Fruit fly (Drosophila melanogaster) whole organism, embryonic: ENCODE results near the gene CG6330.

ENCODE experiments used
- Atf3 ChIP-seq: fragments of 200-800 bp; sonication (Bioruptor generic); optimal IDR thresholded peaks from 3 replicates; lab custom pipeline; 2016; ENCODE audit warnings: missing biosample characterization, missing genetic modification characterization
- Blimp-1 ChIP-seq: fragments of 200-800 bp; sonication (Bioruptor generic); optimal IDR thresholded peaks from 3 replicates; lab custom pipeline; 2018; ENCODE audit warnings: missing biosample characterization, missing genetic modification characterization, mild to moderate bottlenecking, moderate library complexity, missing genetic modification reagents
- CG12659 ChIP-seq: fragments of 200-800 bp; sonication (Bioruptor generic); optimal IDR thresholded peaks from 3 replicates; lab custom pipeline; 2017; ENCODE audit warnings: mild to moderate bottlenecking, missing biosample characterization, missing genetic modification reagents, missing genetic modification characterization
- CG13296 ChIP-seq: fragments of 200-800 bp; sonication (Bioruptor generic); optimal IDR thresholded peaks from 3 replicates; lab custom pipeline; 2018; ENCODE audit warnings: missing biosample characterization, mild to moderate bottlenecking, missing genetic modification characterization
- CG15011 ChIP-seq: fragments of 200-800 bp; sonication (Bioruptor generic); optimal IDR thresholded peaks from 3 replicates; lab custom pipeline; 2018; ENCODE audit warnings: missing biosample characterization, mild to moderate bottlenecking, missing genetic modification characterization
- CG1603 ChIP-seq: fragments of 200-800 bp; sonication (Bioruptor generic); optimal IDR thresholded peaks from 2 replicates; lab custom pipeline; 2019; ENCODE audit warnings: missing biosample characterization, mild to moderate bottlenecking, missing genetic modification characterization, moderate library complexity
- CG16815 ChIP-seq: fragments of 200-800 bp; sonication (Bioruptor generic); optimal IDR thresholded peaks from 3 replicates; lab custom pipeline; 2017; ENCODE audit warnings: missing biosample characterization, mild to moderate bottlenecking, missing genetic modification characterization
- CG16863 ChIP-seq: fragments of 200-800 bp; sonication (Bioruptor generic); optimal IDR thresholded peaks from 3 replicates; lab custom pipeline; 2016; ENCODE audit warnings: missing biosample characterization, missing genetic modification characterization
- CG17361 ChIP-seq: fragments of 200-800 bp; sonication (Bioruptor generic); IDR thresholded peaks from 3 replicates; pipeline ENCODE4 v1.3.6; 2022; ENCODE audit warnings: missing biosample characterization, missing genetic modification characterization
- CG2875 ChIP-seq: fragments of 200-800 bp; sonication (Bioruptor generic); optimal IDR thresholded peaks from 2 replicates; lab custom pipeline; 2017; ENCODE audit warnings: missing biosample characterization, mild to moderate bottlenecking, missing genetic modification characterization, missing genetic modification reagents
- CG31388 ChIP-seq: fragments of 200-800 bp; sonication (Bioruptor generic); optimal IDR thresholded peaks from 2 replicates; lab custom pipeline; 2016; ENCODE audit warnings: missing biosample characterization, missing genetic modification characterization
- CG31441 ChIP-seq: fragments of 200-800 bp; sonication (Bioruptor generic); IDR thresholded peaks from 2 replicates; pipeline ENCODE4 v1.3.6; 2022; ENCODE audit warnings: missing biosample characterization, missing genetic modification characterization
- CG32767 ChIP-seq: fragments of 200-800 bp; sonication (Bioruptor generic); IDR thresholded peaks from 2 replicates; pipeline ENCODE4 v1.3.6; 2022; ENCODE audit warnings: missing biosample characterization, missing genetic modification characterization
- CG4282 ChIP-seq: fragments of 200-800 bp; sonication (Bioruptor generic); optimal IDR thresholded peaks from 2 replicates; lab custom pipeline; 2016; ENCODE audit warnings: missing biosample characterization, missing genetic modification characterization
- CG4328 ChIP-seq: fragments of 200-800 bp; sonication (Bioruptor generic); optimal IDR thresholded peaks from 3 replicates; lab custom pipeline; 2017; ENCODE audit warnings: missing biosample characterization, missing genetic modification reagents, missing genetic modification characterization
- CG4820 ChIP-seq: fragments of 200-800 bp; sonication (Bioruptor generic); optimal IDR thresholded peaks from 3 replicates; lab custom pipeline; 2016; ENCODE audit warnings: missing biosample characterization, missing genetic modification characterization
- CG6683 ChIP-seq: fragments of 200-800 bp; sonication (Bioruptor generic); optimal IDR thresholded peaks from 2 replicates; lab custom pipeline; 2017; ENCODE audit warnings: missing biosample characterization, mild to moderate bottlenecking, missing genetic modification characterization, missing genetic modification reagents
- CG7928 ChIP-seq: fragments of 200-800 bp; sonication (Bioruptor generic); optimal IDR thresholded peaks from 2 replicates; lab custom pipeline; 2017; ENCODE audit warnings: missing biosample characterization, mild to moderate bottlenecking, missing genetic modification characterization
- CG8388 ChIP-seq: fragments of 200-800 bp; sonication (Bioruptor generic); optimal IDR thresholded peaks from 2 replicates; lab custom pipeline; 2019; ENCODE audit warnings: missing biosample characterization, mild to moderate bottlenecking, missing genetic modification characterization, moderate library complexity
- CG9817 ChIP-seq: fragments of 200-800 bp; sonication (Bioruptor generic); optimal IDR thresholded peaks from 2 replicates; lab custom pipeline; 2018; ENCODE audit warnings: missing biosample characterization, mild to moderate bottlenecking, missing genetic modification characterization, moderate library complexity
- D ChIP-seq, 2 experiments: fragments of 200-800 bp in 1 of 2; fragments of >200 bp in 1 of 2; sonication (Bioruptor generic) in 1 of 2; optimal IDR thresholded peaks; 2 replicates in 1 of 2; 3 replicates in 1 of 2; lab custom pipeline; 2017; ENCODE audit warnings: mild to moderate bottlenecking in 1 of 2, missing biosample characterization in 1 of 2, missing genetic modification characterization in 1 of 2, missing genetic modification reagents in 1 of 2
- Dip2 ChIP-seq: fragments of 200-800 bp; sonication (Bioruptor generic); IDR thresholded peaks from 2 replicates; pipeline ENCODE4 v1.3.6; 2022; ENCODE audit warnings: missing biosample characterization, missing genetic modification characterization
- Hmr ChIP-seq: fragments of 200-800 bp; sonication (Bioruptor generic); optimal IDR thresholded peaks from 3 replicates; lab custom pipeline; 2017; ENCODE audit warnings: mild to moderate bottlenecking, missing biosample characterization, missing genetic modification reagents, missing genetic modification characterization
- Hr3 ChIP-seq: fragments of 200-800 bp; sonication (Bioruptor generic); optimal IDR thresholded peaks from 3 replicates; lab custom pipeline; 2016; ENCODE audit warnings: missing biosample characterization, missing genetic modification characterization
- Lhr ChIP-seq: fragments of 200-800 bp; sonication (Bioruptor generic); optimal IDR thresholded peaks from 3 replicates; lab custom pipeline; 2017; ENCODE audit warnings: mild to moderate bottlenecking, missing biosample characterization, missing genetic modification reagents, missing genetic modification characterization
- Max ChIP-seq: fragments of 200-800 bp; sonication (Bioruptor generic); optimal IDR thresholded peaks from 2 replicates; lab custom pipeline; 2016; ENCODE audit warnings: missing biosample characterization, mild to moderate bottlenecking, missing genetic modification characterization
- NFAT ChIP-seq: fragments of 200-800 bp; sonication (Bioruptor generic); IDR thresholded peaks from 2 replicates; pipeline ENCODE4 v1.3.6; 2022; ENCODE audit warnings: missing biosample characterization, missing genetic modification characterization
- Ssrp ChIP-seq: fragments of 200-800 bp; sonication (Bioruptor generic); optimal IDR thresholded peaks from 2 replicates; lab custom pipeline; 2018; ENCODE audit warnings: missing biosample characterization, mild to moderate bottlenecking, missing genetic modification characterization, moderate library complexity
- az2 ChIP-seq: fragments of 200-800 bp; sonication (Bioruptor generic); optimal IDR thresholded peaks from 3 replicates; lab custom pipeline; 2016; ENCODE audit warnings: missing biosample characterization, missing genetic modification characterization
- bab2 ChIP-seq: fragments of 200-800 bp; sonication (Bioruptor generic); optimal IDR thresholded peaks from 2 replicates; lab custom pipeline; 2016; ENCODE audit warnings: missing biosample characterization, missing genetic modification characterization
- br ChIP-seq: fragments of >200 bp; optimal IDR thresholded peaks from 2 replicates; lab custom pipeline; 2017
- bsh ChIP-seq, 2 experiments: fragments of 200-800 bp; sonication (Bioruptor generic); optimal IDR thresholded peaks; 2 replicates each; lab custom pipeline; 2017 to 2018; ENCODE audit warnings: mild to moderate bottlenecking in 2 of 2, missing biosample characterization in 2 of 2, missing genetic modification characterization in 2 of 2, moderate library complexity in 1 of 2
- chif ChIP-seq, 2 experiments: fragments of 200-800 bp; sonication (Bioruptor generic); optimal IDR thresholded peaks; 3 replicates each; lab custom pipeline; 2016; ENCODE audit warnings: missing biosample characterization in 2 of 2, missing genetic modification characterization in 2 of 2
- crc ChIP-seq: fragments of 200-800 bp; sonication (Bioruptor generic); optimal IDR thresholded peaks from 2 replicates; lab custom pipeline; 2016; ENCODE audit warnings: missing biosample characterization, missing genetic modification characterization
- croc ChIP-seq: fragments of 200-800 bp; sonication (Bioruptor generic); conservative IDR thresholded peaks from 3 replicates; pipeline ENCODE4 v1.3.6; 2022; ENCODE audit warnings: missing biosample characterization, missing genetic modification characterization
- danr ChIP-seq: fragments of 200-800 bp; sonication (Bioruptor generic); IDR thresholded peaks from 2 replicates; pipeline ENCODE4 v1.3.6; 2022; ENCODE audit warnings: missing biosample characterization, missing genetic modification characterization
- dmrt11E ChIP-seq: fragments of 200-800 bp; sonication (Bioruptor generic); optimal IDR thresholded peaks from 3 replicates; lab custom pipeline; 2018; ENCODE audit warnings: missing biosample characterization, mild to moderate bottlenecking, missing genetic modification characterization, moderate library complexity
- ewg ChIP-seq: fragments of 200-800 bp; sonication (Bioruptor generic); optimal IDR thresholded peaks from 3 replicates; lab custom pipeline; 2017; ENCODE audit warnings: mild to moderate bottlenecking, missing biosample characterization, missing genetic modification reagents, missing genetic modification characterization
- grn ChIP-seq: fragments of 200-800 bp; sonication (Bioruptor generic); optimal IDR thresholded peaks from 3 replicates; lab custom pipeline; 2017; ENCODE audit warnings: missing biosample characterization, missing genetic modification characterization
- ind ChIP-seq: fragments of 200-800 bp; sonication (Bioruptor generic); optimal IDR thresholded peaks from 3 replicates; lab custom pipeline; 2016; ENCODE audit warnings: missing biosample characterization, missing genetic modification characterization
- mam ChIP-seq: fragments of 200-800 bp; sonication (Bioruptor generic); optimal IDR thresholded peaks from 3 replicates; lab custom pipeline; 2016; ENCODE audit warnings: missing biosample characterization, missing genetic modification characterization
- org-1 ChIP-seq: fragments of 200-800 bp; sonication (Bioruptor generic); optimal IDR thresholded peaks from 2 replicates; lab custom pipeline; 2017; ENCODE audit warnings: missing biosample characterization, missing genetic modification characterization
- p53 ChIP-seq: fragments of 200-800 bp; sonication (Bioruptor generic); optimal IDR thresholded peaks from 2 replicates; lab custom pipeline; 2016; ENCODE audit warnings: missing biosample characterization, missing genetic modification characterization
- pfk ChIP-seq: fragments of 200-800 bp; sonication (Bioruptor generic); optimal IDR thresholded peaks from 2 replicates; lab custom pipeline; 2018; ENCODE audit warnings: missing biosample characterization, mild to moderate bottlenecking, missing genetic modification characterization, moderate library complexity
- phol ChIP-seq: fragments of 200-800 bp; sonication (Bioruptor generic); optimal IDR thresholded peaks from 3 replicates; lab custom pipeline; 2018; ENCODE audit warnings: missing biosample characterization, mild to moderate bottlenecking, missing genetic modification characterization, moderate library complexity
- pita ChIP-seq: fragments of 200-800 bp; sonication (Bioruptor generic); optimal IDR thresholded peaks from 2 replicates; lab custom pipeline; 2017; ENCODE audit warnings: missing biosample characterization, mild to moderate bottlenecking, missing genetic modification characterization
- prd ChIP-seq, 3 experiments: fragments of >200 bp in 2 of 3; fragments of 200-800 bp in 1 of 3; sonication (Bioruptor generic) in 1 of 3; optimal IDR thresholded peaks in 2 of 3; IDR thresholded peaks in 1 of 3; 2 replicates in 2 of 3; 3 replicates in 1 of 3; pipeline versions ENCODE4 v1.3.6 to Lab custom; 2017 to 2022; ENCODE audit warnings: missing biosample characterization in 1 of 3, missing genetic modification characterization in 1 of 3
- seq ChIP-seq: fragments of 200-800 bp; sonication (Bioruptor generic); IDR thresholded peaks from 2 replicates; pipeline ENCODE4 v1.3.6; 2022; ENCODE audit warnings: missing biosample characterization, missing genetic modification characterization
- ssp ChIP-seq: fragments of 200-800 bp; sonication (Bioruptor generic); IDR thresholded peaks from 2 replicates; pipeline ENCODE4 v1.3.6; 2022; ENCODE audit warnings: missing biosample characterization, missing genetic modification characterization
- wdn ChIP-seq: fragments of 200-800 bp; sonication (Bioruptor generic); IDR thresholded peaks from 2 replicates; pipeline ENCODE4 v1.3.6; 2022; ENCODE audit warnings: missing biosample characterization, missing genetic modification characterization

Gene CG6330

dm6 chr3R:26923830-26924333 lies 34.4 kb downstream of the CG6330 start (continued):
- TF ChIP-seq Dip2 (GFP tag; lab: Robert Waterston, UW): no peak
- TF ChIP-seq CG9817 (tag; lab: Kevin White, UChicago): peak; percentile 27
- no peak for TF ChIP-seq CG4820 (GFP tag; lab: Kevin White, UChicago)
- no peak for TF ChIP-seq pfk
- no peak for TF ChIP-seq pita
- no peak for TF ChIP-seq CG32767 (GFP tag; lab: Robert Waterston, UW)
- no peak for TF ChIP-seq grn (GFP tag; lab: Kevin White, UChicago)
- no peak for TF ChIP-seq NFAT (GFP tag; lab: Robert Waterston, UW)
- no peak for TF ChIP-seq Hr3 (GFP tag; lab: Kevin White, UChicago)
- TF ChIP-seq CG17361 (GFP tag; lab: Robert Waterston, UW): peak; percentile 81
- TF ChIP-seq Lhr (GFP tag; lab: Kevin White, UChicago): peak; percentile 9
- peak in 1 of 2 experiments; percentile 27 for TF ChIP-seq bsh (GFP tag; optimal IDR thresholded peaks at IDR 0.05; lab: Kevin White, UChicago)
- peak; percentile 46 for TF ChIP-seq CG4328
- TF ChIP-seq D (optimal IDR thresholded peaks at IDR 0.05; lab: Kevin White, UChicago): no peak
- TF ChIP-seq D (GFP tag; optimal IDR thresholded peaks at IDR 0.05; lab: Kevin White, UChicago): peak; percentile 20
- peak; percentile 29 for TF ChIP-seq dmrt11E (tag; lab: Kevin White, UChicago)
- no peak for TF ChIP-seq ewg (GFP tag; lab: Kevin White, UChicago)
- TF ChIP-seq CG1603: peak; percentile 39
- TF ChIP-seq danr (GFP tag; lab: Robert Waterston, UW): no peak
- no peak for TF ChIP-seq crc (GFP tag; lab: Kevin White, UChicago)
- TF ChIP-seq CG13296 (GFP tag; lab: Kevin White, UChicago): peak; percentile 74
- TF ChIP-seq p53 (GFP tag; lab: Kevin White, UChicago): no peak
- peak; percentile 31 for TF ChIP-seq mam (GFP tag; lab: Kevin White, UChicago)
- peak; percentile 35 for TF ChIP-seq ind
- TF ChIP-seq CG12659 (GFP tag; lab: Kevin White, UChicago): peak; percentile 9
- TF ChIP-seq ssp (GFP tag; lab: Robert Waterston, UW): no peak
- no peak for TF ChIP-seq Ssrp
- no peak for TF ChIP-seq prd (optimal IDR thresholded peaks at IDR 0.05; lab: Kevin White, UChicago)
- TF ChIP-seq prd (GFP tag; IDR thresholded peaks at IDR 0.05; lab: Robert Waterston, UW): peak; percentile 52; the same call in 2 of the 3 replicates
- TF ChIP-seq CG16815 (GFP tag; lab: Kevin White, UChicago): no peak
- no peak for TF ChIP-seq CG16863 (GFP tag; lab: Kevin White, UChicago)
- peak; percentile 61 for TF ChIP-seq Hmr (GFP tag; lab: Kevin White, UChicago)
- peak; percentile 70 for TF ChIP-seq Blimp-1
- TF ChIP-seq CG6683 (GFP tag; lab: Kevin White, UChicago): peak; percentile 28
- peak; percentile 6 for TF ChIP-seq CG8388 (GFP tag; lab: Kevin White, UChicago)
- TF ChIP-seq chif (GFP tag; optimal IDR thresholded peaks at IDR 0.05; lab: Kevin White, UChicago): peak in 1 of 2 experiments; percentile 7
- no peak; the same call in 1 of the 2 replicates for TF ChIP-seq seq (GFP tag; lab: Robert Waterston, UW)
- TF ChIP-seq bab2 (GFP tag; lab: Kevin White, UChicago): peak; percentile 60
- no peak for TF ChIP-seq az2 (GFP tag; lab: Kevin White, UChicago)
- peak; percentile 49 for TF ChIP-seq org-1 (GFP tag; lab: Kevin White, UChicago)
- peak; percentile 23 for TF ChIP-seq CG15011 (GFP tag; lab: Kevin White, UChicago)
- peak; percentile 48 for TF ChIP-seq CG31441
- TF ChIP-seq croc (GFP tag; lab: Robert Waterston, UW): 0 out of 3 replicates have a peak, but pooled peaks have one; percentile 15
- no peak for TF ChIP-seq wdn (GFP tag; lab: Robert Waterston, UW)
- TF ChIP-seq CG31388 (GFP tag; lab: Kevin White, UChicago): no peak
- peak; percentile 70 for TF ChIP-seq CG2875 (GFP tag; lab: Kevin White, UChicago)
- TF ChIP-seq CG4282: no peak
- TF ChIP-seq br (lab: Kevin White, UChicago): no peak
- TF ChIP-seq phol (tag; lab: Kevin White, UChicago): peak; percentile 53
- TF ChIP-seq Atf3: no peak
- TF ChIP-seq Max (GFP tag; lab: Kevin White, UChicago): peak; percentile 26
- no peak for TF ChIP-seq CG7928 (GFP tag; lab: Kevin White, UChicago)
